2 worm cellular contexts compared by ENCODE assay signal in the genomic region with DNA sequence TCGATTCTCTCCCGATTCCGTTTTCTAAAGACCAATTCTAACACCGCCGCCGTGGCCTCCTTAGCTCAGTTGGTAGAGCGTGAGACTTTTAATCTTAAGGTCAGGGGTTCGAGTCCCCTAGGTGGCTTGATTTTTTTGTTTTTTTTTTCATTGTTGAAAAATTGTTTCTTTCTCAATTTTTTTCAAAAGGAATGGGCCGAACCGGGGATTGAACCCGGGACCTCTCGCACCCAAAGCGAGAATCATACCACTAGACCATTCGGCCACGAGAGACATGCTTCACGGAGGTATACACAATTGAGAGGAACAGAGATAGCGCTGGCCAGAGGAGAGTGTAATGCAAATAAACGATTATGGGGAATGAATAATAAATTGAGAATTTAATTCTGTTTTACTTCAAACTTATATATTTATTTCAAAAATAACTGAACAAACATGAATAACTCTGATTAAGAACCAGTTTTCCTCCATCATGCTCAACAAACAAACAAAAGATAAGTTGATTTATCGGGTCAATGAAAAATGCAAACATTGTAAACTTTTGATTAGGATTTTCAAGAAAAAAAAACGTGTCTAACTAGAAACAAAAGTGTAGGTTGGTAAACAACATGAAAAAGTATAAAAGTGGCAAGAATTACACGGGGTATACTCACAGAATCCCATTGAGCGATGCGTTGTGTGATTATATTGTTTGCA.
TF ChIP-seq lines count a peak whose summit lies in the region.

Gene pqn-71, plus strand, starts transcription at position 646 of the 696 bp plus-strand sequence.

TF ChIP-seq in whole organism, L4 larva, 104 proteins besides CTCF, POLR2A, EP300 and RAD21 (continued from another document):
- TF ChIP-seq nhr-41 (GFP tag; IDR thresholded peaks at IDR 0.05; lab: Robert Waterston, UW) (peak; percentile 91), lin-38 (GFP tag; IDR thresholded peaks at IDR 0.05; lab: Robert Waterston, UW) (peak; percentile 89), zip-11 (GFP tag; IDR thresholded peaks at IDR 0.05; lab: Robert Waterston, UW) (peak; percentile 85; the same call in 1 of the 2 replicates), snpc-1.2 (GFP tag; IDR thresholded peaks at IDR 0.05; lab: Robert Waterston, UW) (peak; percentile 92), ZK337.2 (GFP tag; IDR thresholded peaks at IDR 0.05; lab: Robert Waterston, UW) (peak; percentile 60), nhr-28 (tag; optimal IDR thresholded peaks at IDR 0.05; lab: Kevin White, UChicago) (peak; percentile 74), zfp-2 (tag; optimal IDR thresholded peaks at IDR 0.05; lab: Kevin White, UChicago) (peak; percentile 79), cey-2 (tag; optimal IDR thresholded peaks at IDR 0.05; lab: Kevin White, UChicago; ENCODE audit: borderline replicate concordance, insufficient read depth) (peak; percentile 70), Y105C5A.15 (GFP tag; IDR thresholded peaks at IDR 0.05; lab: Robert Waterston, UW) (peak; percentile 97), jun-1 (tag; optimal IDR thresholded peaks at IDR 0.05; lab: Kevin White, UChicago) (peak; percentile 75), set-16 (GFP tag; IDR thresholded peaks at IDR 0.05; lab: Robert Waterston, UW) (peak; percentile 63; the same call in 1 of the 2 replicates), ctbp-1 (GFP tag; IDR thresholded peaks at IDR 0.05; lab: Robert Waterston, UW) (peak; percentile 94), ceh-62 (tag; optimal IDR thresholded peaks at IDR 0.05; lab: Kevin White, UChicago) (no peak), hlh-30 (tag; optimal IDR thresholded peaks at IDR 0.05; lab: Kevin White, UChicago; ENCODE audit: insufficient read depth) (peak; percentile 91), Y5F2A.4 (GFP tag; optimal IDR thresholded peaks at IDR 0.05; lab: Kevin White, UChicago) (peak; percentile 81), ceh-44 (GFP tag; IDR thresholded peaks at IDR 0.05; lab: Robert Waterston, UW) (peak; percentile 93), nhr-11 (tag; optimal IDR thresholded peaks at IDR 0.05; lab: Kevin White, UChicago) (peak; percentile 64), ceh-82 (tag; optimal IDR thresholded peaks at IDR 0.05; lab: Kevin White, UChicago) (no peak), nhr-77 (tag; optimal IDR thresholded peaks at IDR 0.05; lab: Kevin White, UChicago) (no peak), mxl-2 (GFP tag; conservative IDR thresholded peaks at IDR 0.05; lab: Robert Waterston, UW) (peak; percentile 85), unc-130 (GFP tag; optimal IDR thresholded peaks at IDR 0.05; lab: Kevin White, UChicago) (peak; percentile 93), lir-3 (tag; optimal IDR thresholded peaks at IDR 0.05; lab: Kevin White, UChicago) (peak; percentile 90), dve-1 (tag; optimal IDR thresholded peaks at IDR 0.05; lab: Kevin White, UChicago; ENCODE audit: insufficient read depth) (peak; percentile 99), lin-29 (GFP tag; IDR thresholded peaks at IDR 0.05; lab: Robert Waterston, UW) (peak; percentile 93), dmd-9 (GFP tag; IDR thresholded peaks at IDR 0.05; lab: Robert Waterston, UW) (peak; percentile 95), hmg-1.1 (GFP tag; IDR thresholded peaks at IDR 0.05; lab: Robert Waterston, UW) (peak; percentile 97), unc-62 (GFP tag; optimal IDR thresholded peaks at IDR 0.05 in 1 of 2; lab: Kevin White, UChicago) (peak in 1 of 2 experiments; percentile 15), unc-62 (tag; optimal IDR thresholded peaks at IDR 0.05; lab: Kevin White, UChicago) (no peak), zfp-3 (GFP tag; conservative IDR thresholded peaks at IDR 0.05; lab: Robert Waterston, UW) (peak; percentile 90), pqm-1 (tag; optimal IDR thresholded peaks at IDR 0.05; lab: Kevin White, UChicago) (no peak), D1046.2 (GFP tag; IDR thresholded peaks at IDR 0.05; lab: Robert Waterston, UW) (peak; percentile 93), ceh-28 (tag; optimal IDR thresholded peaks at IDR 0.05; lab: Kevin White, UChicago) (no peak), ZK546.5 (tag; optimal IDR thresholded peaks at IDR 0.05; lab: Kevin White, UChicago) (no peak), nhr-111 (GFP tag; optimal IDR thresholded peaks at IDR 0.05; lab: Kevin White, UChicago) (peak; percentile 86), php-3 (GFP tag; IDR thresholded peaks at IDR 0.05; lab: Robert Waterston, UW) (peak; percentile 80), T26A8.4 (GFP tag; IDR thresholded peaks at IDR 0.05; lab: Robert Waterston, UW) (peak; percentile 95), daf-12 (tag; optimal IDR thresholded peaks at IDR 0.05; lab: Kevin White, UChicago) (no peak), ztf-11 (tag; optimal IDR thresholded peaks at IDR 0.05; lab: Kevin White, UChicago) (no peak), ztf-7 (tag; optimal IDR thresholded peaks at IDR 0.05; lab: Kevin White, UChicago) (no peak), lin-13 (GFP tag; optimal IDR thresholded peaks at IDR 0.05; lab: Kevin White, UChicago) (peak; percentile 93), mep-1 (tag; optimal IDR thresholded peaks at IDR 0.05; lab: Kevin White, UChicago) (peak; percentile 96), F44E2.7 (GFP tag; IDR thresholded peaks at IDR 0.05; lab: Robert Waterston, UW) (peak; percentile 95), R02D3.7 (tag; optimal IDR thresholded peaks at IDR 0.05; lab: Kevin White, UChicago) (no peak), dmd-6 (GFP tag; IDR thresholded peaks at IDR 0.05; lab: Robert Waterston, UW) (peak; percentile 94), vab-7 (GFP tag; IDR thresholded peaks at IDR 0.05; lab: Robert Waterston, UW) (peak; percentile 91), lin-15B (tag; optimal IDR thresholded peaks at IDR 0.05; lab: Kevin White, UChicago) (no peak), skn-1 (tag; optimal IDR thresholded peaks at IDR 0.05; lab: Kevin White, UChicago) (no peak), pha-4 (GFP tag; IDR thresholded peaks at IDR 0.05; lab: Robert Waterston, UW) (no peak; the same call in none of the 2 replicates), pha-4 (tag; optimal IDR thresholded peaks at IDR 0.05; lab: Kevin White, UChicago) (peak; percentile 53), gei-8 (GFP tag; optimal IDR thresholded peaks at IDR 0.05; lab: Kevin White, UChicago) (peak; percentile 83), duxl-1 (tag; optimal IDR thresholded peaks at IDR 0.05; lab: Kevin White, UChicago; ENCODE audit: poor library complexity) (peak; percentile 92), mdl-1 (tag; optimal IDR thresholded peaks at IDR 0.05; lab: Kevin White, UChicago) (peak; percentile 46 to 77), nhr-10 (tag; optimal IDR thresholded peaks at IDR 0.05; lab: Kevin White, UChicago) (no peak), ces-1 (GFP tag; optimal IDR thresholded peaks at IDR 0.05; lab: Kevin White, UChicago) (peak; percentile 36)

TF ChIP-seq in whole organism, late embryonic, 69 proteins besides CTCF, POLR2A, EP300 and RAD21 (continued from another document):
- TF ChIP-seq hlh-8 (tag; optimal IDR thresholded peaks at IDR 0.05; lab: Kevin White, UChicago) (peak; percentile 39), nhr-11 (tag; optimal IDR thresholded peaks at IDR 0.05; lab: Kevin White, UChicago) (no peak), nhr-232 (tag; optimal IDR thresholded peaks at IDR 0.05; lab: Kevin White, UChicago) (peak; percentile 79), ceh-14 (tag; optimal IDR thresholded peaks at IDR 0.05; lab: Kevin White, UChicago) (peak; percentile 89), pha-4 (tag; optimal IDR thresholded peaks at IDR 0.05; lab: Kevin White, UChicago) (no peak), ceh-2 (tag; optimal IDR thresholded peaks at IDR 0.05; lab: Kevin White, UChicago) (peak; percentile 64), pqm-1 (tag; optimal IDR thresholded peaks at IDR 0.05; lab: Kevin White, UChicago) (peak; percentile 87), ama-1 (optimal IDR thresholded peaks at IDR 0.05; lab: Kevin White, UChicago) (no peak), zip-5 (tag; optimal IDR thresholded peaks at IDR 0.05; lab: Kevin White, UChicago) (peak; percentile 50), ceh-45 (GFP tag; IDR thresholded peaks at IDR 0.05; lab: Robert Waterston, UW) (peak; percentile 73), dmd-4 (tag; optimal IDR thresholded peaks at IDR 0.05; lab: Kevin White, UChicago; ENCODE audit: borderline replicate concordance) (peak; percentile 93), K09A11.1 (tag; optimal IDR thresholded peaks at IDR 0.05; lab: Kevin White, UChicago; ENCODE audit: insufficient read depth) (peak; percentile 73)
